Fruit fly (Drosophila melanogaster): ENCODE results near the gene CG11458.

- TF ChIP-seq ttk (optimal IDR thresholded peaks at IDR 0.05) (no peak), h (optimal IDR thresholded peaks at IDR 0.05) (no peak)
Measured at dm6 chr3L:20952622-20953618, 47.3 kb downstream of the CG11458 start.
